Fruit fly (Drosophila melanogaster) whole organism, embryonic: ENCODE data around the gene SPoCk.
A peak's percentile ranks its signal among the peaks of the same experiment; 100 is the strongest.

ENCODE experiments used
- Abd-B ChIP-seq: fragments of 200-800 bp; sonication (Bioruptor generic); optimal IDR thresholded peaks from 2 replicates; lab custom pipeline; 2018; ENCODE audit warnings: missing biosample characterization, mild to moderate bottlenecking, missing genetic modification characterization, moderate library complexity
- Adf1 ChIP-seq: fragments of 200-800 bp; sonication (Bioruptor generic); IDR thresholded peaks from 2 replicates; pipeline ENCODE4 v1.3.6; 2022; ENCODE audit warnings: missing biosample characterization, missing genetic modification characterization
- Blimp-1 ChIP-seq: fragments of 200-800 bp; sonication (Bioruptor generic); optimal IDR thresholded peaks from 3 replicates; lab custom pipeline; 2018; ENCODE audit warnings: missing biosample characterization, missing genetic modification characterization, mild to moderate bottlenecking, moderate library complexity, missing genetic modification reagents
- CG10267 ChIP-seq: fragments of 200-800 bp; sonication (Bioruptor generic); optimal IDR thresholded peaks from 2 replicates; lab custom pipeline; 2018; ENCODE audit warnings: missing biosample characterization, mild to moderate bottlenecking, missing genetic modification characterization, moderate library complexity
- CG10543 ChIP-seq: fragments of 200-800 bp; sonication (Bioruptor generic); optimal IDR thresholded peaks from 3 replicates; lab custom pipeline; 2017; ENCODE audit warnings: missing biosample characterization, mild to moderate bottlenecking, missing genetic modification characterization, moderate library complexity
- CG12744 ChIP-seq: fragments of 200-800 bp; sonication (Bioruptor generic); optimal IDR thresholded peaks from 2 replicates; lab custom pipeline; 2016; ENCODE audit warnings: missing biosample characterization, missing genetic modification characterization
- CG13775 ChIP-seq: fragments of 200-800 bp; sonication (Bioruptor generic); optimal IDR thresholded peaks from 3 replicates; lab custom pipeline; 2017; ENCODE audit warnings: missing biosample characterization, mild to moderate bottlenecking, missing genetic modification characterization
- CG14050 ChIP-seq: fragments of 200-800 bp; sonication (Bioruptor generic); IDR thresholded peaks from 3 replicates; pipeline ENCODE4 v1.3.6; 2022; ENCODE audit warnings: missing biosample characterization, missing genetic modification characterization
- CG15073 ChIP-seq: fragments of 200-800 bp; sonication (Bioruptor generic); optimal IDR thresholded peaks from 2 replicates; lab custom pipeline; 2016; ENCODE audit warnings: missing biosample characterization, missing genetic modification characterization
- CG1602 ChIP-seq: fragments of 200-800 bp; sonication (Bioruptor generic); optimal IDR thresholded peaks from 3 replicates; lab custom pipeline; 2016; ENCODE audit warnings: missing biosample characterization, missing genetic modification characterization
- CG17186 ChIP-seq: fragments of 200-800 bp; sonication (Bioruptor generic); optimal IDR thresholded peaks from 3 replicates; lab custom pipeline; 2017; ENCODE audit warnings: missing biosample characterization, missing genetic modification reagents, missing genetic modification characterization
- CG17361 ChIP-seq: fragments of 200-800 bp; sonication (Bioruptor generic); IDR thresholded peaks from 3 replicates; pipeline ENCODE4 v1.3.6; 2022; ENCODE audit warnings: missing biosample characterization, missing genetic modification characterization
- CG17568 ChIP-seq: fragments of 200-800 bp; sonication (Bioruptor generic); optimal IDR thresholded peaks from 2 replicates; lab custom pipeline; 2018; ENCODE audit warnings: missing biosample characterization, mild to moderate bottlenecking, missing genetic modification characterization, moderate library complexity
- CG18476 ChIP-seq: fragments of 200-800 bp; sonication (Bioruptor generic); optimal IDR thresholded peaks from 2 replicates; lab custom pipeline; 2016; ENCODE audit warnings: missing biosample characterization, mild to moderate bottlenecking, missing genetic modification characterization
- CG18599 ChIP-seq: fragments of 200-800 bp; sonication (Bioruptor generic); optimal IDR thresholded peaks from 3 replicates; lab custom pipeline; 2017; ENCODE audit warnings: missing biosample characterization, missing genetic modification characterization, mild to moderate bottlenecking, moderate library complexity, missing genetic modification reagents
- CG30020 ChIP-seq: fragments of 200-800 bp; optimal IDR thresholded peaks from 2 replicates; lab custom pipeline; 2019; ENCODE audit warnings: missing biosample characterization, mild to moderate bottlenecking, missing genetic modification characterization, moderate library complexity
- CG32772 ChIP-seq: fragments of 200-800 bp; sonication (Bioruptor generic); IDR thresholded peaks from 2 replicates; pipeline ENCODE4 v1.3.6; 2022; ENCODE audit warnings: missing biosample characterization, missing genetic modification characterization
- CG3995 ChIP-seq: fragments of 200-800 bp; sonication (Bioruptor generic); optimal IDR thresholded peaks from 3 replicates; lab custom pipeline; 2016; ENCODE audit warnings: missing biosample characterization, missing genetic modification characterization
- CG4360 ChIP-seq: fragments of 200-800 bp; sonication (Bioruptor generic); IDR thresholded peaks from 2 replicates; pipeline ENCODE4 v1.3.6; 2022; ENCODE audit warnings: missing biosample characterization, missing genetic modification characterization
- CG4707 ChIP-seq: fragments of 200-800 bp; sonication (Bioruptor generic); optimal IDR thresholded peaks from 2 replicates; lab custom pipeline; 2018; ENCODE audit warnings: missing biosample characterization, mild to moderate bottlenecking, missing genetic modification characterization, moderate library complexity
- CG7271 ChIP-seq: fragments of 200-800 bp; sonication (Bioruptor generic); optimal IDR thresholded peaks from 2 replicates; lab custom pipeline; 2018; ENCODE audit warnings: missing biosample characterization, mild to moderate bottlenecking, missing genetic modification characterization, moderate library complexity
- CG7987 ChIP-seq: fragments of 200-800 bp; sonication (Bioruptor generic); optimal IDR thresholded peaks from 2 replicates; lab custom pipeline; 2018; ENCODE audit warnings: missing biosample characterization, mild to moderate bottlenecking, missing genetic modification characterization, moderate library complexity
- Doc2 ChIP-seq: fragments of 200-800 bp; sonication (Bioruptor generic); IDR thresholded peaks from 2 replicates; pipeline ENCODE4 v1.3.6; 2022; ENCODE audit warnings: missing biosample characterization, missing genetic modification characterization
- E2f1 ChIP-seq: fragments of 200-800 bp; sonication (Bioruptor generic); IDR thresholded peaks from 2 replicates; pipeline ENCODE4 v1.3.6; 2022; ENCODE audit warnings: missing biosample characterization, missing genetic modification characterization
- HLH54F ChIP-seq: fragments of 200-800 bp; sonication (Bioruptor generic); optimal IDR thresholded peaks from 3 replicates; lab custom pipeline; 2016; ENCODE audit warnings: missing biosample characterization, missing genetic modification characterization
- NC2β ChIP-seq: fragments of 200-800 bp; sonication (Bioruptor generic); optimal IDR thresholded peaks from 2 replicates; lab custom pipeline; 2016; ENCODE audit warnings: missing biosample characterization, missing genetic modification characterization
- Nf-YA ChIP-seq: fragments of 200-800 bp; sonication (Bioruptor generic); IDR thresholded peaks from 2 replicates; pipeline ENCODE4 v1.3.6; 2022; ENCODE audit warnings: missing biosample characterization, missing genetic modification characterization
- Rfx ChIP-seq: fragments of 200-800 bp; sonication (Bioruptor generic); IDR thresholded peaks from 2 replicates; pipeline ENCODE4 v1.3.6; 2022; ENCODE audit warnings: missing biosample characterization, missing genetic modification characterization
- Usf ChIP-seq: fragments of 200-800 bp; sonication (Bioruptor generic); optimal IDR thresholded peaks from 2 replicates; lab custom pipeline; 2017; ENCODE audit warnings: missing genotype, missing biosample characterization, missing genetic modification characterization
- abd-A ChIP-seq: fragments of 200-800 bp; sonication (Bioruptor generic); optimal IDR thresholded peaks from 3 replicates; lab custom pipeline; 2019; ENCODE audit warnings: missing biosample characterization, mild to moderate bottlenecking, missing genetic modification characterization, moderate library complexity
- amos ChIP-seq: fragments of 200-800 bp; sonication (Bioruptor generic); IDR thresholded peaks from 2 replicates; pipeline ENCODE4 v1.3.6; 2022; ENCODE audit warnings: missing biosample characterization, missing genetic modification characterization; ENCODE audit not compliant: partially characterized antibody
- chn ChIP-seq: fragments of 200-800 bp; sonication (Bioruptor generic); optimal IDR thresholded peaks from 2 replicates; lab custom pipeline; 2016; ENCODE audit warnings: missing biosample characterization, missing genetic modification characterization
- da ChIP-seq: fragments of 200-800 bp; sonication (Bioruptor generic); optimal IDR thresholded peaks from 2 replicates; lab custom pipeline; 2016; ENCODE audit warnings: missing biosample characterization, missing genetic modification characterization
- ewg ChIP-seq: fragments of 200-800 bp; sonication (Bioruptor generic); optimal IDR thresholded peaks from 3 replicates; lab custom pipeline; 2017; ENCODE audit warnings: mild to moderate bottlenecking, missing biosample characterization, missing genetic modification reagents, missing genetic modification characterization
- exex ChIP-seq: fragments of 200-800 bp; sonication (Bioruptor generic); optimal IDR thresholded peaks from 4 replicates; lab custom pipeline; 2018; ENCODE audit warnings: missing biosample characterization, mild to moderate bottlenecking, missing genetic modification characterization, moderate library complexity
- fru ChIP-seq: fragments of >200 bp; optimal IDR thresholded peaks from 2 replicates; lab custom pipeline; 2017
- hb ChIP-seq: fragments of 200-800 bp; sonication (Bioruptor generic); IDR thresholded peaks from 3 replicates; pipeline ENCODE4 v1.3.6; 2022; ENCODE audit warnings: missing biosample characterization, missing genetic modification characterization; ENCODE audit not compliant: partially characterized antibody
- kay ChIP-seq: fragments of 200-800 bp; sonication (Bioruptor generic); optimal IDR thresholded peaks from 2 replicates; lab custom pipeline; 2016; ENCODE audit warnings: missing biosample characterization, missing genetic modification characterization
- nmo ChIP-seq: fragments of 200-800 bp; sonication (Bioruptor generic); optimal IDR thresholded peaks from 2 replicates; lab custom pipeline; 2018; ENCODE audit warnings: missing biosample characterization, mild to moderate bottlenecking, missing genetic modification characterization, moderate library complexity
- phol ChIP-seq: fragments of 200-800 bp; sonication (Bioruptor generic); optimal IDR thresholded peaks from 3 replicates; lab custom pipeline; 2018; ENCODE audit warnings: missing biosample characterization, mild to moderate bottlenecking, missing genetic modification characterization, moderate library complexity
- pita ChIP-seq: fragments of 200-800 bp; sonication (Bioruptor generic); optimal IDR thresholded peaks from 2 replicates; lab custom pipeline; 2017; ENCODE audit warnings: missing biosample characterization, mild to moderate bottlenecking, missing genetic modification characterization
- rib ChIP-seq: fragments of 200-800 bp; sonication (Bioruptor generic); IDR thresholded peaks from 2 replicates; pipeline ENCODE4 v1.3.6; 2022; ENCODE audit warnings: missing biosample characterization, missing genetic modification characterization
- run ChIP-seq: fragments of 200-800 bp; sonication (Bioruptor generic); optimal IDR thresholded peaks from 3 replicates; lab custom pipeline; 2018; ENCODE audit warnings: missing biosample characterization, mild to moderate bottlenecking, missing genetic modification characterization
- scrt ChIP-seq: fragments of 200-800 bp; sonication (Bioruptor generic); optimal IDR thresholded peaks from 2 replicates; lab custom pipeline; 2018; ENCODE audit warnings: missing biosample characterization, mild to moderate bottlenecking, missing genetic modification characterization, moderate library complexity
- seq ChIP-seq: fragments of 200-800 bp; sonication (Bioruptor generic); IDR thresholded peaks from 2 replicates; pipeline ENCODE4 v1.3.6; 2022; ENCODE audit warnings: missing biosample characterization, missing genetic modification characterization
- sqz ChIP-seq: fragments of 200-800 bp; sonication (Bioruptor generic); optimal IDR thresholded peaks from 3 replicates; lab custom pipeline; 2018; ENCODE audit warnings: missing biosample characterization, mild to moderate bottlenecking, missing genetic modification characterization
- trem ChIP-seq: fragments of 200-800 bp; optimal IDR thresholded peaks from 3 replicates; lab custom pipeline; 2019; ENCODE audit warnings: missing biosample characterization, mild to moderate bottlenecking, missing genetic modification characterization, moderate library complexity
- trh ChIP-seq: fragments of 200-800 bp; sonication (Bioruptor generic); optimal IDR thresholded peaks from 2 replicates; lab custom pipeline; 2016; ENCODE audit warnings: missing biosample characterization, missing genetic modification characterization
- tx ChIP-seq: fragments of 200-800 bp; sonication (Bioruptor generic); optimal IDR thresholded peaks from 2 replicates; lab custom pipeline; 2016; ENCODE audit warnings: missing biosample characterization, missing genetic modification characterization
- vfl ChIP-seq: fragments of 200-800 bp; sonication (Bioruptor generic); optimal IDR thresholded peaks from 2 replicates; lab custom pipeline; 2016; ENCODE audit warnings: missing biosample characterization, missing genetic modification characterization
- zf30C ChIP-seq: fragments of 200-800 bp; sonication (Bioruptor generic); optimal IDR thresholded peaks from 3 replicates; lab custom pipeline; 2018; ENCODE audit warnings: missing biosample characterization, mild to moderate bottlenecking, missing genetic modification characterization

The SPoCk gene

DNA sequence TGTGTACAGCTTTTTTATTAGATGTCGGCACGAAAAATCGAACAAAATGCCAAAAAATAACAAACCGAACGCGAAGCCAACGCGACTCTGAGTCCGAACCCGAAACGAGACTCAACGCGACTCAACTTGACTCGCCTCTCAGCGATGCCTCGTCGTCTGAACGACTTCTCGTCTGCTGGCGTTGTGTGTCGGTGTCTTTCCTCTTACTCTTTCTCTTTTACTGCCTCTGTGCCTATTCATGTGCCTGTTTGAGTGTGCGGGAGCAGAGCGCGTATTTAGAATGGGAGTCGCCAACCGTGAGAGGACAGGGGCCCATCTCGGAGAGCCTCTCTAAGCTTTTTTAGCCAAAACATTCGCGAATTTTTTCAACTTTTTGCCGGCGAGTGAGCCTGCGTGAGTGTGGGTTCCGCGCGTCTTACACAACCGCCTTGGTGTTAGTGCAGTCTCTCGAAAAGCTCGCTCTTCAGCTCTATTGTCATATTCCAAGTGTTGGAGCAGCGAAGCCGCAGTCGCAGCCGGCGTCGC, 75.5 kb downstream of the SPoCk start (continued):
- no peak for TF ChIP-seq CG4360 (GFP tag; lab: Robert Waterston, UW)
- peak; percentile 0 for TF ChIP-seq kay (GFP tag; lab: Kevin White, UChicago)
- TF ChIP-seq CG17568 (GFP tag; lab: Kevin White, UChicago), result peak; percentile 11
- no peak for TF ChIP-seq CG17361 (GFP tag; lab: Robert Waterston, UW)
- no peak for TF ChIP-seq CG10267 (tag; lab: Kevin White, UChicago)
- TF ChIP-seq tx (GFP tag; lab: Kevin White, UChicago), result no peak
- TF ChIP-seq NC2β (GFP tag; lab: Kevin White, UChicago), result no peak
- no peak for TF ChIP-seq CG4707
- peak; percentile 34 for TF ChIP-seq CG18599 (GFP tag; lab: Kevin White, UChicago)
- TF ChIP-seq da (GFP tag; lab: Kevin White, UChicago), result no peak
- peak; percentile 25 for TF ChIP-seq ewg
- TF ChIP-seq E2f1 (GFP tag; lab: Robert Waterston, UW), result no peak
- TF ChIP-seq vfl (GFP tag; lab: Kevin White, UChicago), result no peak
- TF ChIP-seq CG10543 (GFP tag; lab: Kevin White, UChicago), result peak; percentile 69
- no peak for TF ChIP-seq Blimp-1
- TF ChIP-seq CG3995 (GFP tag; lab: Kevin White, UChicago), result no peak
- no peak for TF ChIP-seq CG17186 (GFP tag; lab: Kevin White, UChicago)
- 0 out of 2 replicates have a peak, but pooled peaks have one; percentile 30 for TF ChIP-seq Rfx
- TF ChIP-seq seq (GFP tag; lab: Robert Waterston, UW), result peak; percentile 33; the same call in 1 of the 2 replicates
- no peak for TF ChIP-seq CG7987
- TF ChIP-seq CG12744 (GFP tag; lab: Kevin White, UChicago), result no peak
- no peak for TF ChIP-seq amos (GFP tag; lab: Robert Waterston, UW)
- TF ChIP-seq phol (tag; lab: Kevin White, UChicago), result no peak
- no peak for TF ChIP-seq CG15073
- no peak for TF ChIP-seq nmo (GFP tag; lab: Kevin White, UChicago)
- no peak for TF ChIP-seq Usf
- no peak for TF ChIP-seq hb (GFP tag; lab: Robert Waterston, UW)
- no peak for TF ChIP-seq Nf-YA (GFP tag; lab: Robert Waterston, UW)
- no peak for TF ChIP-seq trem (tag; lab: Kevin White, UChicago)
- no peak for TF ChIP-seq fru (lab: Kevin White, UChicago)
- no peak for TF ChIP-seq CG13775 (GFP tag; lab: Kevin White, UChicago)
- TF ChIP-seq Adf1, result peak; percentile 95
- no peak for TF ChIP-seq zf30C (GFP tag; lab: Kevin White, UChicago)
- no peak for TF ChIP-seq CG14050
- TF ChIP-seq CG7271, result no peak
- TF ChIP-seq Abd-B, result no peak
- no peak for TF ChIP-seq CG30020
- TF ChIP-seq run, result no peak
- no peak for TF ChIP-seq scrt (GFP tag; lab: Kevin White, UChicago)
- no peak for TF ChIP-seq HLH54F (GFP tag; lab: Kevin White, UChicago)
- TF ChIP-seq pita (GFP tag; lab: Kevin White, UChicago), result no peak
- TF ChIP-seq CG18476, result no peak
- no peak for TF ChIP-seq CG1602 (GFP tag; lab: Kevin White, UChicago)
- TF ChIP-seq rib (GFP tag; lab: Robert Waterston, UW), result peak; percentile 98
- no peak for TF ChIP-seq abd-A
- TF ChIP-seq CG32772, result no peak
- no peak for TF ChIP-seq chn (GFP tag; lab: Kevin White, UChicago)
- no peak for TF ChIP-seq Doc2 (GFP tag; lab: Robert Waterston, UW)
- TF ChIP-seq sqz, result peak; percentile 69
- no peak for TF ChIP-seq trh (GFP tag; lab: Kevin White, UChicago)
- no peak for TF ChIP-seq exex (tag; lab: Kevin White, UChicago)
